Worm (Caenorhabditis elegans): ENCODE measurements around the gene F42G2.2.

ce11 chrII:2455931-2456576, 34.0 kb downstream of the F42G2.2 start:
- TF ChIP-seq dpl-1 (GFP tag; optimal IDR thresholded peaks at IDR 0.05) (no peak), B0261.1 (tag; optimal IDR thresholded peaks at IDR 0.05) (no peak), attf-6 (GFP tag; IDR thresholded peaks at IDR 0.05) (no peak), zfh-2 (GFP tag; conservative IDR thresholded peaks at IDR 0.05) (no peak), pha-4 (tag; optimal IDR thresholded peaks at IDR 0.05) (no peak), Y67H2A.10 (GFP tag; conservative IDR thresholded peaks at IDR 0.05) (no peak), lin-35 (GFP tag; optimal IDR thresholded peaks at IDR 0.05) (no peak), F57A8.1 (GFP tag; optimal IDR thresholded peaks at IDR 0.05) (no peak), ama-1 (optimal IDR thresholded peaks at IDR 0.05) (no peak), ama-1 (GFP tag; optimal IDR thresholded peaks at IDR 0.05) (no peak), nhr-90 (tag; optimal IDR thresholded peaks at IDR 0.05) (no peak), rcor-1 (GFP tag; IDR thresholded peaks at IDR 0.05) (no peak)
